Worm (Caenorhabditis elegans): ENCODE measurements around the gene C06C6.7.

DNA sequence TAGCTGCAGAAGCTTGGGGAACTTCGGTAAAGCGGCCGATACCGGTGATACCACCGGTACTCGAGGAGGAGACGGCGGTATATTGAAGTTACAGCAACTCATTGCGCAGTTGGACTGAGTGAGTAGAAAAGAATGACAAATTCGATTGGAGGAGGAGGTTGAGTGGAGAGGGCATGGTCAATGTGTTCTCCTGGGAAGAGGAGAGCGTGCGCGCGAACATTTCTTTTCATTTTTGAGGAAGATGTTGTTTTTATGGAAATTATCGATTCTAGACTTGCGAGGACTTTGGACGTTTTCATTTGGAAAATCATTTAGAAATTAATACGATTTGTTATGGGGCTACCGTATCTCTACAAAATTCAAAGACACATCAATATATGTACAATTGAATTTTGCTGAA, 37.3 kb downstream of the C06C6.7 start:
- TF ChIP-seq nhr-28 (tag; optimal IDR thresholded peaks at IDR 0.05) (no peak), lin-13 (tag; optimal IDR thresholded peaks at IDR 0.05) (no peak), lsy-2 (tag; optimal IDR thresholded peaks at IDR 0.05) (no peak), nhr-237 (tag; optimal IDR thresholded peaks at IDR 0.05) (no peak), lin-32 (GFP tag; optimal IDR thresholded peaks at IDR 0.05) (no peak), mep-1 (tag; optimal IDR thresholded peaks at IDR 0.05) (no peak), unc-39 (tag; optimal IDR thresholded peaks at IDR 0.05) (no peak), snpc-4 (tag; optimal IDR thresholded peaks at IDR 0.05) (no peak)
